Fruit fly (Drosophila melanogaster) whole organism, wandering third instar larva: ENCODE measurements around the gene TbCMF46.

Experiments used
- Abd-B ChIP-seq: fragments of >200 bp; optimal IDR thresholded peaks from 2 replicates; lab custom pipeline; 2017; ENCODE audit warnings: missing biosample characterization, missing genetic modification characterization
- CG32264 ChIP-seq: fragments of 200-800 bp; sonication (Bioruptor generic); optimal IDR thresholded peaks from 2 replicates; lab custom pipeline; 2016; ENCODE audit warnings: missing biosample characterization, missing genetic modification characterization
- CG9705 ChIP-seq: fragments of 200-800 bp; sonication (Bioruptor generic); optimal IDR thresholded peaks from 2 replicates; lab custom pipeline; 2018; ENCODE audit warnings: missing biosample characterization, mild to moderate bottlenecking, missing genetic modification characterization
- CrebA ChIP-seq: fragments of 200-800 bp; sonication (Bioruptor generic); optimal IDR thresholded peaks from 2 replicates; lab custom pipeline; 2016; ENCODE audit warnings: missing biosample characterization, mild to moderate bottlenecking, missing genetic modification characterization, borderline replicate concordance
- Dfd ChIP-seq: fragments of >200 bp; optimal IDR thresholded peaks from 2 replicates; lab custom pipeline; 2017; ENCODE audit warnings: missing biosample characterization, missing genetic modification characterization
- Dif ChIP-seq: fragments of 200-275, 200-300 bp; sonication (Bioruptor generic); optimal IDR thresholded peaks from 2 replicates; lab custom pipeline; 2018; ENCODE audit warnings: missing biosample characterization, missing genetic modification characterization; ENCODE audit not compliant: partially characterized antibody
- GATAd ChIP-seq: sonication (Bioruptor generic); optimal IDR thresholded peaks from 2 replicates; lab custom pipeline; 2016; ENCODE audit warnings: missing biosample characterization, missing genetic modification characterization
- HLH106 ChIP-seq: fragments of 200-800 bp; optimal IDR thresholded peaks from 3 replicates; lab custom pipeline; 2019; ENCODE audit warnings: missing biosample characterization, mild to moderate bottlenecking, missing genetic modification characterization, moderate library complexity
- Hnf4 ChIP-seq: fragments of 200-800 bp; sonication (Bioruptor generic); optimal IDR thresholded peaks from 2 replicates; lab custom pipeline; 2016; ENCODE audit warnings: missing biosample characterization, mild to moderate bottlenecking, missing genetic modification characterization
- Hr78 ChIP-seq: fragments of >200 bp; optimal IDR thresholded peaks from 2 replicates; lab custom pipeline; 2017; ENCODE audit warnings: missing biosample characterization, missing genetic modification characterization
- Hr83 ChIP-seq: fragments of 200-300 bp; sonication (Bioruptor generic); optimal IDR thresholded peaks from 2 replicates; lab custom pipeline; 2016; ENCODE audit warnings: missing biosample characterization, mild to moderate bottlenecking, missing genetic modification characterization, moderate library complexity; ENCODE audit not compliant: poor library complexity, severe bottlenecking
- Jra ChIP-seq: sonication (Bioruptor generic); optimal IDR thresholded peaks from 2 replicates; lab custom pipeline; 2016; ENCODE audit warnings: missing biosample characterization, missing genetic modification characterization
- Mio ChIP-seq: sonication (Bioruptor generic); optimal IDR thresholded peaks from 2 replicates; lab custom pipeline; 2016; ENCODE audit warnings: missing biosample characterization, missing genetic modification characterization
- Myc ChIP-seq: fragments of >200 bp; optimal IDR thresholded peaks from 2 replicates; lab custom pipeline; 2017
- N ChIP-seq: fragments of >200 bp; optimal IDR thresholded peaks from 2 replicates; lab custom pipeline; 2018; ENCODE audit warnings: missing biosample characterization, missing external identifiers, missing genetic modification characterization
- OdsH ChIP-seq: fragments of 200-800 bp; sonication (Bioruptor generic); optimal IDR thresholded peaks from 2 replicates; lab custom pipeline; 2016; ENCODE audit warnings: missing biosample characterization, mild to moderate bottlenecking, missing genetic modification characterization
- Rel ChIP-seq, 2 experiments: fragments of 200-800 bp; sonication (Bioruptor generic) in 1 of 2; optimal IDR thresholded peaks; 2 replicates in 1 of 2; 3 replicates in 1 of 2; lab custom pipeline; 2016 to 2019; ENCODE audit warnings: mild to moderate bottlenecking in 2 of 2, missing biosample characterization in 2 of 2, missing genetic modification characterization in 2 of 2, moderate library complexity in 1 of 2
- Sp1 ChIP-seq: fragments of 200-800 bp; sonication (Bioruptor generic); optimal IDR thresholded peaks from 3 replicates; lab custom pipeline; 2019; ENCODE audit warnings: missing biosample characterization, mild to moderate bottlenecking, missing genetic modification characterization, moderate library complexity
- Vsx2 ChIP-seq: fragments of 200-300, 225-300 bp; sonication (Bioruptor generic); optimal IDR thresholded peaks from 2 replicates; lab custom pipeline; 2018; ENCODE audit warnings: missing biosample characterization, missing genetic modification characterization; ENCODE audit not compliant: partially characterized antibody
- br ChIP-seq: fragments of 200-800 bp; sonication (Bioruptor generic); optimal IDR thresholded peaks from 2 replicates; lab custom pipeline; 2016; ENCODE audit warnings: missing biosample characterization, missing genetic modification characterization
- brk ChIP-seq: fragments of 200-800 bp; sonication (Bioruptor generic); optimal IDR thresholded peaks from 2 replicates; lab custom pipeline; 2016; ENCODE audit warnings: missing biosample characterization, mild to moderate bottlenecking, missing genetic modification characterization
- dl ChIP-seq, 2 experiments: fragments of 175-275, 200-275 bp in 1 of 2; fragments of 200-275 bp in 1 of 2; sonication (Bioruptor generic); optimal IDR thresholded peaks; lab custom pipeline; 2018; ENCODE audit warnings: mild to moderate bottlenecking in 2 of 2, missing biosample characterization in 2 of 2, missing genetic modification characterization in 2 of 2, moderate library complexity in 2 of 2; ENCODE audit not compliant: partially characterized antibody in 2 of 2, insufficient read depth in 1 of 2
- dmrt93B ChIP-seq: fragments of 200-800 bp; sonication (Bioruptor generic); optimal IDR thresholded peaks from 2 replicates; lab custom pipeline; 2018; ENCODE audit warnings: missing biosample characterization, mild to moderate bottlenecking, missing genetic modification characterization
- dsf ChIP-seq: sonication (Bioruptor generic); optimal IDR thresholded peaks from 2 replicates; lab custom pipeline; 2016; ENCODE audit warnings: missing biosample characterization, missing genetic modification characterization, borderline replicate concordance
- ey ChIP-seq: fragments of 200-800 bp; sonication (Bioruptor generic); optimal IDR thresholded peaks from 2 replicates; lab custom pipeline; 2016; ENCODE audit warnings: missing biosample characterization, missing genetic modification characterization
- foxo ChIP-seq, 2 experiments: fragments of 200-800 bp; sonication (Bioruptor generic); optimal IDR thresholded peaks; 2 replicates in 1 of 2; 3 replicates in 1 of 2; lab custom pipeline; 2016 to 2017; ENCODE audit warnings: missing biosample characterization in 2 of 2, missing genetic modification characterization in 2 of 2
- fru ChIP-seq: fragments of 200-800 bp; sonication (Bioruptor generic); optimal IDR thresholded peaks from 3 replicates; lab custom pipeline; 2016; ENCODE audit warnings: missing biosample characterization, mild to moderate bottlenecking, missing genetic modification characterization
- h ChIP-seq: fragments of 200-800 bp; sonication (Bioruptor generic); optimal IDR thresholded peaks from 3 replicates; lab custom pipeline; 2016; ENCODE audit warnings: missing biosample characterization, mild to moderate bottlenecking, missing genetic modification characterization
- jim ChIP-seq: fragments of 175-275, 200-325 bp; sonication (Bioruptor generic); optimal IDR thresholded peaks from 2 replicates; lab custom pipeline; 2016; ENCODE audit warnings: missing biosample characterization, mild to moderate bottlenecking, missing genetic modification characterization
- lola ChIP-seq: fragments of >200 bp; optimal IDR thresholded peaks from 2 replicates; lab custom pipeline; 2017; ENCODE audit warnings: missing biosample characterization, missing genetic modification characterization
- pan ChIP-seq: fragments of >200 bp; optimal IDR thresholded peaks from 2 replicates; lab custom pipeline; 2017
- psq ChIP-seq: fragments of 200-800 bp; sonication (Bioruptor generic); optimal IDR thresholded peaks from 3 replicates; lab custom pipeline; 2017; ENCODE audit warnings: missing biosample characterization, mild to moderate bottlenecking, missing genetic modification characterization, moderate library complexity
- rgr ChIP-seq: fragments of 200-800 bp; sonication (Bioruptor generic); optimal IDR thresholded peaks from 3 replicates; lab custom pipeline; 2016; ENCODE audit warnings: missing biosample characterization, mild to moderate bottlenecking, missing genetic modification characterization
- sage ChIP-seq: fragments of 200-800 bp; sonication (Bioruptor generic); optimal IDR thresholded peaks from 2 replicates; lab custom pipeline; 2016; ENCODE audit warnings: missing biosample characterization, mild to moderate bottlenecking, missing genetic modification characterization
- sv ChIP-seq: fragments of 200-800 bp; sonication (Bioruptor generic); optimal IDR thresholded peaks from 3 replicates; lab custom pipeline; 2016; ENCODE audit warnings: missing biosample characterization, missing genetic modification characterization
- tai ChIP-seq: sonication (Bioruptor generic); optimal IDR thresholded peaks from 2 replicates; lab custom pipeline; 2016; ENCODE audit warnings: missing biosample characterization, missing genetic modification characterization
- usp ChIP-seq: fragments of >200 bp; optimal IDR thresholded peaks from 2 replicates; lab custom pipeline; 2017; ENCODE audit warnings: missing biosample characterization, missing genetic modification characterization
- woc ChIP-seq: sonication (Bioruptor generic); optimal IDR thresholded peaks from 2 replicates; lab custom pipeline; 2016; ENCODE audit warnings: missing biosample characterization, mild to moderate bottlenecking, missing genetic modification characterization

Gene TbCMF46

DNA sequence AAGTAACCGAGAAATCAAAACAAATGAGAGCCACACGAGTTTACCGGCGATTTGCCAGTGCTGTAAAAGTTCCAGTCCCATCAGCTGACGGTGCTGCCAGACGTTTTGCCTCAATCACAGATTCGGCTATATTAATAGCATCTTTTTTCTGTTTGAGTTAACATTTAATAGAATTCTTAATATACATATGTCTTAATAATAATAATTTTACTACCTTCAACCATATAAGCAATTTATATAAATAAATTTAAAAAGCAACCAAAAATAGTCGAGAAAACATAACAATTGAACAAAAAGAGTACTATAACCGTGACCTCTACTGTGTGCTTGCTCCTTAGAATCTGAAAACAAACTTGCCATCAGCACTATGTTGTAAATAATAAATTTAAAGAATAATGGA, 29.5 kb upstream of the TbCMF46 start, which contains the start of the genes CG13126 and CG4709:
Gene CG13126, minus strand, starts transcription at position 63 of the 400 bp plus-strand sequence.
Gene CG4709, plus strand, starts transcription at position 207 of the 400 bp plus-strand sequence.
- TF ChIP-seq Hr78 (GFP tag; lab: Kevin White, UChicago): no peak
- no peak for TF ChIP-seq CrebA (GFP tag; lab: Kevin White, UChicago)
- peak; percentile 32 for TF ChIP-seq Myc (lab: Kevin White, UChicago)
- no peak for TF ChIP-seq tai (GFP tag; lab: Kevin White, UChicago)
- TF ChIP-seq N (GFP tag; lab: Kevin White, UChicago): no peak
- TF ChIP-seq lola (GFP tag; lab: Kevin White, UChicago): no peak
- TF ChIP-seq CG9705: peak; percentile 69
- no peak for TF ChIP-seq Mio (GFP tag; lab: Kevin White, UChicago)
- no peak for TF ChIP-seq pan (lab: Kevin White, UChicago)
- peak; percentile 95 for TF ChIP-seq HLH106 (tag; lab: Kevin White, UChicago)
- peak; percentile 91 for TF ChIP-seq h (GFP tag; lab: Kevin White, UChicago)
- TF ChIP-seq dmrt93B (GFP tag; lab: Kevin White, UChicago): peak; percentile 79
- TF ChIP-seq psq (GFP tag; lab: Kevin White, UChicago): peak; percentile 87
- no peak for TF ChIP-seq usp
- TF ChIP-seq Sp1 (GFP tag; lab: Kevin White, UChicago): peak; percentile 94
- TF ChIP-seq Abd-B: no peak
- TF ChIP-seq fru (GFP tag; lab: Kevin White, UChicago): peak; percentile 79
- peak; percentile 85 for TF ChIP-seq sage (GFP tag; lab: Kevin White, UChicago)
- peak; percentile 93 for TF ChIP-seq brk (GFP tag; lab: Kevin White, UChicago)
- TF ChIP-seq br: peak; percentile 71
- peak; percentile 58 for TF ChIP-seq dsf (GFP tag; lab: Kevin White, UChicago)
- peak; percentile 54 for TF ChIP-seq GATAd (GFP tag; lab: Kevin White, UChicago)
- TF ChIP-seq Rel (GFP tag; optimal IDR thresholded peaks at IDR 0.05; lab: Kevin White, UChicago): peak; percentile 27
- peak; percentile 77 for TF ChIP-seq Rel (tag; optimal IDR thresholded peaks at IDR 0.05; lab: Kevin White, UChicago)
- TF ChIP-seq Hnf4 (GFP tag; lab: Kevin White, UChicago): peak; percentile 81
- TF ChIP-seq rgr: peak; percentile 93
- TF ChIP-seq Dif (GFP tag; lab: Kevin White, UChicago): no peak
- peak; percentile 89 for TF ChIP-seq OdsH (GFP tag; lab: Kevin White, UChicago)
- TF ChIP-seq sv: peak; percentile 77
- TF ChIP-seq ey (GFP tag; lab: Kevin White, UChicago): peak; percentile 75
- TF ChIP-seq Jra (GFP tag; lab: Kevin White, UChicago): peak; percentile 42
- peak; percentile 73 for TF ChIP-seq Hr83 (GFP tag; lab: Kevin White, UChicago)
- peak; percentile 85 for TF ChIP-seq woc
- no peak for TF ChIP-seq jim (GFP tag; lab: Kevin White, UChicago)
- TF ChIP-seq foxo (GFP tag; optimal IDR thresholded peaks at IDR 0.05; lab: Kevin White, UChicago): peak in 1 of 2 experiments; percentile 92
- TF ChIP-seq CG32264 (GFP tag; lab: Kevin White, UChicago): no peak
- TF ChIP-seq dl (GFP tag; optimal IDR thresholded peaks at IDR 0.05; lab: Kevin White, UChicago; ENCODE audit: insufficient read depth in 1 of 2, partially characterized antibody in 2 of 2): no peak
- no peak for TF ChIP-seq Vsx2
- TF ChIP-seq Dfd: no peak
- TF ChIP-seq, all 38 proteins: peak for 23

DNA sequence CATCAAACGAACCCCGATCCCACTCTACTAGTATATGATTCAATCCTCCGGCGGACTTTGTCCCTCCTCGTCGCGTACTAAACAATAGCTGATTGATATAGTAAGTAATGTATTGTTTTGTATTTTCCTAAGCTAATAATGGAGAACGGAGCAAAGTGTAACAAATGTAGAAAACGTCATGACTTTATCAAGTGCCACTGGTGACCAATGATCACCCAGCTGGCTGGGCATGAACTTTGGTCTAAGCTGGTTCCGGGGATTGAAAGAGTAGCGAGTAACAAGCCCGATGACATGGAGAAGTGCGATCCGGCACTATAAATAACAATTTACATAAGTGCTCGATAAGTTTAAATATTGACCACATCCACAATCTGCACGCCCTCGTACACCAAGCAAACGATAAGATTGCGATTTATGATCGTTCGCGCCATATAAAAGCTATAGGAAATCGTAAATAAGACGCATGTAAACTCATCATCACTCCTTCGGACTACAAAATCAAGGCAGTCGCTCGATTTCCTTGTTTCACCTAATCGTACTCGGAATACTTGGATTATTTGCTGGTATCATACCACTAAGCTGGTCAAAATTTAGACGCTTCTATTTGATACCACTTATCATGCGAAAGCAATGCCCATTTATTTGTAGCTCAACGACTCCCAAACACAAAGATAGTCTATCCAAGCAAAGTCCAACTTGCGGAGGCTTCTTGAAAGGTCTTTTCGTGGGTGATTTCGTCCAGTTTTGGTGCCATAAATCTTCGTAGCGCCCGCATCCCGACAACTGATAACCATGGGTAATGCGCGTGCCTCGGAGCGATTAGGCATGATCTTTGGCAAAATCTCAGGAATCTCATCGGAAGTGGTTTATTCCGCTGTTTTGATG, 24.8 kb upstream of the TbCMF46 start:
- peak; percentile 1 for TF ChIP-seq Sp1 (GFP tag; lab: Kevin White, UChicago)
- TF ChIP-seq h (GFP tag; lab: Kevin White, UChicago): peak; percentile 28
- TF ChIP-seq HLH106 (tag; lab: Kevin White, UChicago): no peak
